Worm (Caenorhabditis elegans): Measurements from ENCODE around the gene col-80.

col-80 gene

ce11 chrII:10744801-10745200, 37.8 kb downstream of the col-80 start:
- TF ChIP-seq Y75B8A.6 (GFP tag; IDR thresholded peaks at IDR 0.05): no peak
- no peak for TF ChIP-seq unc-39 (tag; optimal IDR thresholded peaks at IDR 0.05)
- TF ChIP-seq daf-16 (GFP tag; optimal IDR thresholded peaks at IDR 0.05): no peak
- TF ChIP-seq daf-16 (tag; optimal IDR thresholded peaks at IDR 0.05): no peak
- TF ChIP-seq php-3 (GFP tag; IDR thresholded peaks at IDR 0.05): no peak
- TF ChIP-seq ZK546.5 (tag; optimal IDR thresholded peaks at IDR 0.05): no peak
- no peak for TF ChIP-seq tag-97 (GFP tag; IDR thresholded peaks at IDR 0.05)
- no peak for TF ChIP-seq F44E2.7 (GFP tag; IDR thresholded peaks at IDR 0.05)
- TF ChIP-seq hif-1 (tag; optimal IDR thresholded peaks at IDR 0.05): peak in 1 of 2 experiments; percentile 3
- TF ChIP-seq Y5F2A.4 (GFP tag; optimal IDR thresholded peaks at IDR 0.05): no peak
- TF ChIP-seq set-16 (GFP tag; IDR thresholded peaks at IDR 0.05): peak; percentile 24; the same call in 1 of the 2 replicates
- TF ChIP-seq daf-8 (GFP tag; IDR thresholded peaks at IDR 0.05): no peak
- TF ChIP-seq rbr-2 (tag; optimal IDR thresholded peaks at IDR 0.05): peak; percentile 33
- peak; percentile 91 for TF ChIP-seq aha-1 (tag)
- no peak for TF ChIP-seq duxl-1 (tag; optimal IDR thresholded peaks at IDR 0.05; ENCODE audit: poor library complexity)
- no peak for TF ChIP-seq nhr-28 (tag; optimal IDR thresholded peaks at IDR 0.05)
- TF ChIP-seq nhr-48 (tag; optimal IDR thresholded peaks at IDR 0.05): no peak
- TF ChIP-seq mep-1 (tag; optimal IDR thresholded peaks at IDR 0.05): peak; percentile 31
- peak; percentile 68; the same call in 1 of the 2 replicates for TF ChIP-seq hmg-1.1 (GFP tag; IDR thresholded peaks at IDR 0.05)
- no peak for TF ChIP-seq zag-1 (tag; optimal IDR thresholded peaks at IDR 0.05)
- peak; percentile 3 for TF ChIP-seq F37D6.2 (tag; optimal IDR thresholded peaks at IDR 0.05)
- TF ChIP-seq fkh-10 (GFP tag; optimal IDR thresholded peaks at IDR 0.05): peak; percentile 56
- no peak for TF ChIP-seq saeg-2 (GFP tag; IDR thresholded peaks at IDR 0.05)
- peak in 1 of 2 experiments; percentile 25 for TF ChIP-seq mdl-1 (tag; optimal IDR thresholded peaks at IDR 0.05)
- TF ChIP-seq lsy-2 (tag; optimal IDR thresholded peaks at IDR 0.05): peak; percentile 25 to 29
- TF ChIP-seq ceh-28 (tag; optimal IDR thresholded peaks at IDR 0.05): no peak
- no peak for TF ChIP-seq ztf-11 (tag; optimal IDR thresholded peaks at IDR 0.05)
- no peak for TF ChIP-seq nhr-77 (tag; optimal IDR thresholded peaks at IDR 0.05)
- TF ChIP-seq snpc-4 (tag; optimal IDR thresholded peaks at IDR 0.05): no peak
- TF ChIP-seq zip-11 (GFP tag; IDR thresholded peaks at IDR 0.05): no peak
- no peak for TF ChIP-seq ceh-20 (GFP tag; IDR thresholded peaks at IDR 0.05)
- no peak for TF ChIP-seq arid-1 (GFP tag; conservative IDR thresholded peaks at IDR 0.05)
- TF ChIP-seq lin-29 (GFP tag; IDR thresholded peaks at IDR 0.05): no peak
- no peak for TF ChIP-seq sdz-12 (GFP tag; optimal IDR thresholded peaks at IDR 0.05)
- TF ChIP-seq ztf-7 (tag; optimal IDR thresholded peaks at IDR 0.05): no peak
- TF ChIP-seq F49E8.2 (tag; optimal IDR thresholded peaks at IDR 0.05; ENCODE audit: borderline replicate concordance): no peak

- TF ChIP-seq fkh-10 (GFP tag; optimal IDR thresholded peaks at IDR 0.05) (peak; percentile 77), spr-3 (GFP tag; optimal IDR thresholded peaks at IDR 0.05) (no peak)
These were observed 46.7 kb downstream of the col-80 start for ce11 chrII:10753694-10754093.

- no peak for TF ChIP-seq nhr-102 (tag; optimal IDR thresholded peaks at IDR 0.05)
- no peak for TF ChIP-seq egl-27 (tag; optimal IDR thresholded peaks at IDR 0.05)
- no peak for TF ChIP-seq T26A8.4 (GFP tag; IDR thresholded peaks at IDR 0.05)
- no peak for TF ChIP-seq hif-1 (tag; optimal IDR thresholded peaks at IDR 0.05)
- no peak for TF ChIP-seq php-3 (GFP tag; IDR thresholded peaks at IDR 0.05)
- no peak for TF ChIP-seq ZK337.2 (GFP tag; IDR thresholded peaks at IDR 0.05)
- TF ChIP-seq nhr-41 (GFP tag; IDR thresholded peaks at IDR 0.05): no peak
- TF ChIP-seq F44E2.7 (GFP tag; IDR thresholded peaks at IDR 0.05): no peak
- TF ChIP-seq F37D6.2 (tag; optimal IDR thresholded peaks at IDR 0.05): no peak
- TF ChIP-seq arid-1 (GFP tag; conservative IDR thresholded peaks at IDR 0.05): no peak
- TF ChIP-seq nhr-25 (tag; optimal IDR thresholded peaks at IDR 0.05; ENCODE audit: borderline replicate concordance, insufficient read depth): no peak
- no peak for TF ChIP-seq nhr-77 (tag; optimal IDR thresholded peaks at IDR 0.05)
- TF ChIP-seq madf-5 (GFP tag; IDR thresholded peaks at IDR 0.05): no peak
- TF ChIP-seq lin-38 (GFP tag; IDR thresholded peaks at IDR 0.05): no peak
- TF ChIP-seq set-16 (GFP tag; IDR thresholded peaks at IDR 0.05): no peak
- TF ChIP-seq attf-4 (tag; optimal IDR thresholded peaks at IDR 0.05): no peak
- no peak for TF ChIP-seq F26F4.8 (GFP tag; conservative IDR thresholded peaks at IDR 0.05)
- TF ChIP-seq ceh-28 (tag; optimal IDR thresholded peaks at IDR 0.05): no peak
- no peak for TF ChIP-seq daf-16 (GFP tag; optimal IDR thresholded peaks at IDR 0.05)
- TF ChIP-seq daf-16 (tag; optimal IDR thresholded peaks at IDR 0.05): no peak
- TF ChIP-seq daf-19 (GFP tag; conservative IDR thresholded peaks at IDR 0.05): no peak
These were observed 48.5 kb downstream of the col-80 start for ce11 chrII:10755455-10755854.
